Worm (Caenorhabditis elegans): ENCODE results near the gene cyp-13A12.

- TF ChIP-seq tbx-37 (GFP tag; conservative IDR thresholded peaks at IDR 0.05) (no peak), tra-4 (tag; optimal IDR thresholded peaks at IDR 0.05) (no peak), ama-1 (optimal IDR thresholded peaks at IDR 0.05) (no peak), hmbx-1 (tag; optimal IDR thresholded peaks at IDR 0.05) (no peak), hnd-1 (tag; optimal IDR thresholded peaks at IDR 0.05) (no peak), flt-1 (GFP tag; IDR thresholded peaks at IDR 0.05) (no peak), pes-1 (GFP tag; IDR thresholded peaks at IDR 0.05) (no peak), ets-7 (tag; optimal IDR thresholded peaks at IDR 0.05) (no peak), scrt-1 (GFP tag; IDR thresholded peaks at IDR 0.05) (no peak)
These were observed 8.5 kb upstream of the cyp-13A12 start for ce11 chrIII:13015754-13016317.

Data from whole organism, early embryonic.